Fruit fly (Drosophila melanogaster): Measurements from ENCODE around the gene CG9289.
A peak's percentile ranks its signal among the peaks of the same experiment; 100 is the strongest.

CG9289 gene

DNA sequence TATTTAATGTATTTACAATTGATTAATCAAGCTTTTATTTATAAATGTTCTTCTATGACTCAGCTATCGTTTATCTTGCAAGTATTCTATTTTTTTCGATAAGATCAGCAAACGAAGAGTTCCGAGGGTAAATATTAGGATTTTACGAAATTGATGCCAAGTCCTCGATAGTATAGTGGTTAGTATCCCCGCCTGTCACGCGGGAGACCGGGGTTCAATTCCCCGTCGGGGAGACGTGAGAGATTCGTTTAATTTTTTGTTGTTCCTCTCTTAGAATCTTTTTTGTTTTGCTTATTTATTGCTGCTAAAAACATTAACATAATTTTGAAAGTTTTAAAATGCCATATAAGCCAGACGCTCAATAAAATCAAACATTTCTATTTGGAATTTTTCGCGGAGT is 5.2 kb downstream of the CG9289 start:
- TF ChIP-seq CG8159 (tag; optimal IDR thresholded peaks at IDR 0.05): no peak
- no peak for TF ChIP-seq Ets98B (GFP tag; IDR thresholded peaks at IDR 0.05)
- TF ChIP-seq Pif1A (GFP tag; optimal IDR thresholded peaks at IDR 0.05): no peak
- TF ChIP-seq CG32121 (GFP tag; IDR thresholded peaks at IDR 0.05): no peak
- TF ChIP-seq rn (GFP tag; IDR thresholded peaks at IDR 0.05): no peak
- no peak for TF ChIP-seq CG9948 (tag; optimal IDR thresholded peaks at IDR 0.05)
- no peak for TF ChIP-seq CG12605 (GFP tag; IDR thresholded peaks at IDR 0.05)
- no peak for TF ChIP-seq CG17806 (tag; optimal IDR thresholded peaks at IDR 0.05)
- no peak for TF ChIP-seq D1 (tag; optimal IDR thresholded peaks at IDR 0.05)
- TF ChIP-seq fd96Ca (GFP tag; IDR thresholded peaks at IDR 0.05): no peak
- no peak for TF ChIP-seq Pif1B (GFP tag; optimal IDR thresholded peaks at IDR 0.05)
- no peak for TF ChIP-seq CG14655 (GFP tag; optimal IDR thresholded peaks at IDR 0.05)
- TF ChIP-seq CG10348 (GFP tag; IDR thresholded peaks at IDR 0.05): no peak

DNA sequence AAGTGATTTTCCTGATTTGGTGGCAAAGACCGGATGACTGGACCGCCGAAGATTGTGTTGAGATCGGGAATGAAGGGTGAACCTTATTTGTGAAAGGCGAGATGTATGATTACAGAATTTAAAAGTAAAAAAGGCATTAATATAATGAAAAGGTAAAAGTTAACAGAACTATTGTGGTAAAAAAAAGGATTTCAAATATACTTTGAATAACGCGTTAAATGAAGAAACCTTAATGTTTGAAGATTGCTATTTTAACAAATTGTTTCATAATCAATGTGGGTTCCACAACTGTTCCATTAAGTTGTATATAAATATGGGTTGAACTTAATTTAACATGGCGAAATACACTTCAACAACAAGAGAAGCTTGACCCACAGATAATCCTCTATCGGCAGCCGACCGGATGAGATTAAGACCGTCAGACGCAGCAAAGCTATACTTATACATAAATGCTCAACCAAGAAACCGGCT is 11.9 kb downstream of the CG9289 start, which contains the start of gene Glt:
Gene Glt, plus strand, starts transcription at position 421 of the 471 bp plus-strand sequence.
- TF ChIP-seq gl (tag; optimal IDR thresholded peaks at IDR 0.05) (no peak), CG8159 (tag; optimal IDR thresholded peaks at IDR 0.05) (peak; percentile 79), EcR (GFP tag; optimal IDR thresholded peaks at IDR 0.05) (no peak), Pif1A (GFP tag; optimal IDR thresholded peaks at IDR 0.05) (peak; percentile 41), Snoo (tag; optimal IDR thresholded peaks at IDR 0.05) (no peak), CG9948 (tag; optimal IDR thresholded peaks at IDR 0.05) (no peak), CG10348 (GFP tag; IDR thresholded peaks at IDR 0.05) (no peak), CG14655 (GFP tag; optimal IDR thresholded peaks at IDR 0.05) (peak; percentile 49)

DNA sequence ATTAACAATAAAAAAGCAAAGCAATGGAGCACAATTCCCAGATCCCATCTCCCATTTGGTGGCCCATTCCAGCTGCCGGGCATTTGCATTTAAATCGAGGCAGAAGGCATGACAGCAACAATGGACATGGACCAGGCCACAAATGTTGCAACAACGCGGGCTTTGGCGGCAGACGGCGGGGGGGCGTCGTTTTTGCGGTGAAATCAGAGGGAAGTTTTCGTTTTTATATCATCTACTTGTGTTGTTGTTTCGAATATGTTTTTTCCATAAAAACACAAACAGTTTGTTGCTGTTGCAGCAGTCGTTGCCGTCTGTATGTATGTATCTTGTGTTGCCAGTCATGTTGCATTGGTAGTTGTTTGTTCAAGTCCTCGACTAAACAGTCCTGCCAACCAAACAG is 24.6 kb downstream of the CG9289 start:
- no peak for TF ChIP-seq CG17806 (tag; optimal IDR thresholded peaks at IDR 0.05)
- TF ChIP-seq Snoo (tag; optimal IDR thresholded peaks at IDR 0.05): no peak
- TF ChIP-seq CG14655 (GFP tag; optimal IDR thresholded peaks at IDR 0.05): no peak
- TF ChIP-seq CG10348 (GFP tag; IDR thresholded peaks at IDR 0.05): no peak
- TF ChIP-seq gl (tag; optimal IDR thresholded peaks at IDR 0.05): no peak
- no peak for TF ChIP-seq CG12605 (GFP tag; IDR thresholded peaks at IDR 0.05)
- TF ChIP-seq D1 (tag; optimal IDR thresholded peaks at IDR 0.05): no peak
- no peak for TF ChIP-seq CG4496 (GFP tag; IDR thresholded peaks at IDR 0.05)
- TF ChIP-seq Pif1A (GFP tag; optimal IDR thresholded peaks at IDR 0.05): no peak
- no peak for TF ChIP-seq CG34367 (tag; optimal IDR thresholded peaks at IDR 0.05)
- TF ChIP-seq Ets98B (GFP tag; IDR thresholded peaks at IDR 0.05): no peak
- no peak for TF ChIP-seq CG9948 (tag; optimal IDR thresholded peaks at IDR 0.05)
- no peak for TF ChIP-seq CG13204 (GFP tag; optimal IDR thresholded peaks at IDR 0.05)
- TF ChIP-seq Pif1B (GFP tag; optimal IDR thresholded peaks at IDR 0.05): no peak
- no peak for TF ChIP-seq CG32121 (GFP tag; IDR thresholded peaks at IDR 0.05)
- TF ChIP-seq rn (GFP tag; IDR thresholded peaks at IDR 0.05): no peak
- TF ChIP-seq CG8301 (tag; optimal IDR thresholded peaks at IDR 0.05): no peak
- TF ChIP-seq fd96Ca (GFP tag; IDR thresholded peaks at IDR 0.05): no peak
- no peak for TF ChIP-seq CG15710 (tag; optimal IDR thresholded peaks at IDR 0.05)
- no peak for TF ChIP-seq CG8159 (tag; optimal IDR thresholded peaks at IDR 0.05)

DNA sequence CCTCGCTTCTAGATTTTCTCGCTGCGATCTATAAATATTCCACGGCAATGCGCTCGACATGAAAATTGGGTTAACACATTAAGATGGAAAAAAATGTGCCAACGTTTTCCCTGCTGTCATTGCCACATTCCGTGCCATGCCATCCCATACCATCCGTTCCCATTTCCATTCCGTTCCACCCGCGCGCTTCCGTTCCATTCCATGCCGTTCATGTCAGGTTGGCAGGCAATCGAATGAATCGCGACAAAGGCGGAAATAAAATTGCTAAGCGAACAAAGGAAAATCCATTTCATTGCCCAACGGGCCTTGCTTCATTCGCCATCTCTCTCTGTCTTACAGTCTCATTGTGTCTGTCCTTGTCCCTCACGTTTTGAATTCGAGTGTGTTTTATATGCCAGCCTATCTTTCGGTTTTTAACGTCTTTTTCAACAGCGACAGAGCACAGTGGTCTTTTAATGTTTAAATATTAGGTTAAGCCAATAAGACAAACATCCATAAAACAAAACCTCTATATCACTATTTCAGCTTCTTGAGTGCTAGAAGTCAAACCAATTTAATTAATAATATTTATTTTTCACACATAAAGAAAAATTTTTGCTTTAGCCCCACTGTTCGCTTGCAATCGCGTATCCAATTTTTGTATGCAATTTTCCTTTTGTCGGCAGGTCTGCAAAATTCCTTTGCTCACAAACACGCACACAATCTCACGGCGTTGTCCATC is 50.3 kb downstream of the CG9289 start:
- TF ChIP-seq CG13204 (GFP tag; optimal IDR thresholded peaks at IDR 0.05): no peak
- TF ChIP-seq CG32121 (GFP tag; IDR thresholded peaks at IDR 0.05): no peak
- no peak for TF ChIP-seq CG10348 (GFP tag; IDR thresholded peaks at IDR 0.05)
- no peak for TF ChIP-seq EcR (GFP tag; optimal IDR thresholded peaks at IDR 0.05)
- peak; percentile 11 for TF ChIP-seq CG34367 (tag; optimal IDR thresholded peaks at IDR 0.05)
- TF ChIP-seq CG14655 (GFP tag; optimal IDR thresholded peaks at IDR 0.05): peak; percentile 25
- TF ChIP-seq Pif1B (GFP tag; optimal IDR thresholded peaks at IDR 0.05): no peak
- TF ChIP-seq CG8159 (tag; optimal IDR thresholded peaks at IDR 0.05): peak; percentile 41
- TF ChIP-seq Pif1A (GFP tag; optimal IDR thresholded peaks at IDR 0.05): peak; percentile 14
- no peak for TF ChIP-seq rn (GFP tag; IDR thresholded peaks at IDR 0.05)
- peak; percentile 55; the same call in 1 of the 3 replicates for TF ChIP-seq CG4496 (GFP tag; IDR thresholded peaks at IDR 0.05)
- no peak for TF ChIP-seq Snoo (tag; optimal IDR thresholded peaks at IDR 0.05)
- no peak for TF ChIP-seq CG9948 (tag; optimal IDR thresholded peaks at IDR 0.05)
- TF ChIP-seq D1 (tag; optimal IDR thresholded peaks at IDR 0.05): no peak

Measured in whole organism, pupa.